Fruit fly (Drosophila melanogaster) whole organism, embryonic: Measurements from ENCODE around the gene CG6738.

Experiments used
- Atf-2 ChIP-seq: fragments of 200-800 bp; sonication (Bioruptor generic); optimal IDR thresholded peaks from 2 replicates; lab custom pipeline; 2016; ENCODE audit warnings: missing biosample characterization, missing genetic modification characterization
- Awh ChIP-seq: fragments of 200-800 bp; sonication (Bioruptor generic); IDR thresholded peaks from 2 replicates; pipeline ENCODE4, ENCODE4 v1.3.6; 2022; ENCODE audit warnings: missing biosample characterization, missing genetic modification characterization
- BtbVII ChIP-seq: fragments of 200-800 bp; sonication (Bioruptor generic); optimal IDR thresholded peaks from 3 replicates; lab custom pipeline; 2017; ENCODE audit warnings: missing biosample characterization, mild to moderate bottlenecking, missing genetic modification characterization
- CG10543 ChIP-seq: fragments of 200-800 bp; sonication (Bioruptor generic); optimal IDR thresholded peaks from 3 replicates; lab custom pipeline; 2017; ENCODE audit warnings: missing biosample characterization, mild to moderate bottlenecking, missing genetic modification characterization, moderate library complexity
- CG11723 ChIP-seq: fragments of 200-800 bp; sonication (Bioruptor generic); optimal IDR thresholded peaks from 2 replicates; lab custom pipeline; 2017; ENCODE audit warnings: missing biosample characterization, mild to moderate bottlenecking, missing genetic modification characterization
- CG12942 ChIP-seq: fragments of 200-800 bp; sonication (Bioruptor generic); optimal IDR thresholded peaks from 3 replicates; lab custom pipeline; 2016; ENCODE audit warnings: missing biosample characterization, missing genetic modification characterization
- CG17802 ChIP-seq: fragments of 200-800 bp; sonication (Bioruptor generic); optimal IDR thresholded peaks from 2 replicates; lab custom pipeline; 2018; ENCODE audit warnings: missing biosample characterization, mild to moderate bottlenecking, missing genetic modification characterization, moderate library complexity
- CG18011 ChIP-seq: fragments of 200-800 bp; sonication (Bioruptor generic); optimal IDR thresholded peaks from 2 replicates; lab custom pipeline; 2017; ENCODE audit warnings: missing biosample characterization, missing genetic modification characterization, mild to moderate bottlenecking, moderate library complexity, missing genotype
- CG18476 ChIP-seq: fragments of 200-800 bp; sonication (Bioruptor generic); optimal IDR thresholded peaks from 2 replicates; lab custom pipeline; 2016; ENCODE audit warnings: missing biosample characterization, mild to moderate bottlenecking, missing genetic modification characterization
- CG2875 ChIP-seq: fragments of 200-800 bp; sonication (Bioruptor generic); optimal IDR thresholded peaks from 2 replicates; lab custom pipeline; 2017; ENCODE audit warnings: missing biosample characterization, mild to moderate bottlenecking, missing genetic modification characterization, missing genetic modification reagents
- CG33213 ChIP-seq: fragments of 200-800 bp; sonication (Bioruptor generic); optimal IDR thresholded peaks from 3 replicates; lab custom pipeline; 2016; ENCODE audit warnings: missing biosample characterization, missing genetic modification characterization
- CG34376 ChIP-seq: fragments of 200-800 bp; sonication (Bioruptor generic); optimal IDR thresholded peaks from 2 replicates; lab custom pipeline; 2018; ENCODE audit warnings: missing biosample characterization, mild to moderate bottlenecking, missing genetic modification characterization
- CG4328 ChIP-seq: fragments of 200-800 bp; sonication (Bioruptor generic); optimal IDR thresholded peaks from 3 replicates; lab custom pipeline; 2017; ENCODE audit warnings: missing biosample characterization, missing genetic modification reagents, missing genetic modification characterization
- CG5953 ChIP-seq: fragments of 200-800 bp; sonication (Bioruptor generic); IDR thresholded peaks from 2 replicates; pipeline ENCODE4 v1.3.6; 2022; ENCODE audit warnings: missing biosample characterization, missing genetic modification characterization
- CG7839 ChIP-seq: fragments of 200-800 bp; sonication (Bioruptor generic); optimal IDR thresholded peaks from 3 replicates; lab custom pipeline; 2018; ENCODE audit warnings: missing biosample characterization, mild to moderate bottlenecking, missing genetic modification characterization, moderate library complexity
- CG8478 ChIP-seq: fragments of >200 bp; optimal IDR thresholded peaks from 2 replicates; lab custom pipeline; 2018
- Dip2 ChIP-seq: fragments of 200-800 bp; sonication (Bioruptor generic); IDR thresholded peaks from 2 replicates; pipeline ENCODE4 v1.3.6; 2022; ENCODE audit warnings: missing biosample characterization, missing genetic modification characterization
- Dp ChIP-seq: fragments of 200-800 bp; sonication (Bioruptor generic); optimal IDR thresholded peaks from 2 replicates; lab custom pipeline; 2018; ENCODE audit warnings: missing biosample characterization, mild to moderate bottlenecking, missing genetic modification characterization, moderate library complexity
- Dref ChIP-seq: fragments of 200-800 bp; sonication (Bioruptor generic); IDR thresholded peaks from 2 replicates; pipeline ENCODE4 v1.3.6; 2022; ENCODE audit warnings: missing biosample characterization, missing genetic modification characterization
- Fer1 ChIP-seq: fragments of 200-800 bp; sonication (Bioruptor generic); optimal IDR thresholded peaks from 2 replicates; lab custom pipeline; 2017; ENCODE audit warnings: missing biosample characterization, mild to moderate bottlenecking, missing genetic modification characterization
- Gsc ChIP-seq: fragments of 200-800 bp; sonication (Bioruptor generic); IDR thresholded peaks from 2 replicates; pipeline ENCODE4 v1.3.6; 2022; ENCODE audit warnings: missing biosample characterization, missing genetic modification characterization
- cg ChIP-seq: fragments of 200-800 bp; sonication (Bioruptor generic); optimal IDR thresholded peaks from 3 replicates; lab custom pipeline; 2019; ENCODE audit warnings: missing biosample characterization, mild to moderate bottlenecking, missing genetic modification characterization, moderate library complexity
- chinmo ChIP-seq: fragments of 200-800 bp; sonication (Bioruptor generic); IDR thresholded peaks from 4 replicates; pipeline ENCODE4 v1.3.6; 2022; ENCODE audit warnings: missing biosample characterization, missing genetic modification characterization; ENCODE audit not compliant: partially characterized antibody
- chm ChIP-seq: fragments of 200-800 bp; sonication (Bioruptor generic); IDR thresholded peaks from 2 replicates; pipeline ENCODE4 v1.3.6; 2022; ENCODE audit warnings: missing biosample characterization, missing genetic modification characterization
- ci ChIP-seq: fragments of 200-800 bp; sonication (Bioruptor generic); IDR thresholded peaks from 3 replicates; pipeline ENCODE4 v1.3.6; 2022; ENCODE audit warnings: missing biosample characterization, missing genetic modification characterization
- dmrt11E ChIP-seq: fragments of 200-800 bp; sonication (Bioruptor generic); optimal IDR thresholded peaks from 3 replicates; lab custom pipeline; 2018; ENCODE audit warnings: missing biosample characterization, mild to moderate bottlenecking, missing genetic modification characterization, moderate library complexity
- gfzf ChIP-seq: fragments of 200-800 bp; sonication (Bioruptor generic); optimal IDR thresholded peaks from 2 replicates; lab custom pipeline; 2016; ENCODE audit warnings: missing biosample characterization, mild to moderate bottlenecking, missing genetic modification characterization, moderate library complexity
- grn ChIP-seq: fragments of 200-800 bp; sonication (Bioruptor generic); optimal IDR thresholded peaks from 3 replicates; lab custom pipeline; 2017; ENCODE audit warnings: missing biosample characterization, missing genetic modification characterization
- her ChIP-seq: fragments of 200-800 bp; sonication (Bioruptor generic); optimal IDR thresholded peaks from 2 replicates; lab custom pipeline; 2016; ENCODE audit warnings: missing biosample characterization, missing genetic modification characterization
- hth ChIP-seq: fragments of >200 bp; optimal IDR thresholded peaks from 2 replicates; lab custom pipeline; 2017; ENCODE audit warnings: inconsistent platforms
- inv ChIP-seq: fragments of 200-800 bp; sonication (Bioruptor generic); IDR thresholded peaks from 2 replicates; pipeline ENCODE4 v1.3.6; 2022; ENCODE audit warnings: missing biosample characterization, missing genetic modification characterization; ENCODE audit not compliant: partially characterized antibody
- nmo ChIP-seq: fragments of 200-800 bp; sonication (Bioruptor generic); optimal IDR thresholded peaks from 2 replicates; lab custom pipeline; 2018; ENCODE audit warnings: missing biosample characterization, mild to moderate bottlenecking, missing genetic modification characterization, moderate library complexity
- nom ChIP-seq: fragments of 200-800 bp; sonication (Bioruptor generic); optimal IDR thresholded peaks from 2 replicates; lab custom pipeline; 2017; ENCODE audit warnings: missing biosample characterization, missing genetic modification characterization, mild to moderate bottlenecking, moderate library complexity, missing genetic modification reagents
- oc ChIP-seq: fragments of 200-800 bp; sonication (Bioruptor generic); optimal IDR thresholded peaks from 2 replicates; lab custom pipeline; 2018; ENCODE audit warnings: missing biosample characterization, mild to moderate bottlenecking, missing genetic modification characterization, moderate library complexity
- otp ChIP-seq: fragments of 200-800 bp; sonication (Bioruptor generic); IDR thresholded peaks from 3 replicates; pipeline ENCODE4, ENCODE4 v1.3.6; 2022; ENCODE audit warnings: missing biosample characterization, missing genetic modification characterization
- pan ChIP-seq, 4 experiments: fragments of >200 bp in 3 of 4; fragments of 200-800 bp in 1 of 4; sonication (Bioruptor generic) in 1 of 4; optimal IDR thresholded peaks in 3 of 4; IDR thresholded peaks in 1 of 4; 2 replicates each; pipeline versions ENCODE4 v1.3.6 to Lab custom; 2017 to 2022; ENCODE audit warnings: missing biosample characterization in 2 of 4, missing genetic modification characterization in 2 of 4, mixed read lengths in 1 of 4
- salm ChIP-seq: fragments of 200-800 bp; sonication (Bioruptor generic); optimal IDR thresholded peaks from 2 replicates; lab custom pipeline; 2018; ENCODE audit warnings: missing biosample characterization, mild to moderate bottlenecking, missing genetic modification characterization
- sens-2 ChIP-seq: fragments of 200-800 bp; sonication (Bioruptor generic); IDR thresholded peaks from 2 replicates; pipeline ENCODE4 v1.3.6; 2022; ENCODE audit warnings: missing biosample characterization, missing genetic modification characterization
- sna ChIP-seq: fragments of 200-800 bp; sonication (Bioruptor generic); IDR thresholded peaks from 2 replicates; pipeline ENCODE4 v1.3.6; 2022; ENCODE audit warnings: missing biosample characterization, missing genetic modification characterization; ENCODE audit not compliant: partially characterized antibody
- so ChIP-seq: fragments of 200-800 bp; sonication (Bioruptor generic); IDR thresholded peaks from 3 replicates; pipeline ENCODE4 v1.3.6; 2022; ENCODE audit warnings: missing biosample characterization, missing genetic modification characterization
- sr ChIP-seq: fragments of 200-800 bp; sonication (Bioruptor generic); IDR thresholded peaks from 3 replicates; pipeline ENCODE4 v1.3.6; 2022; ENCODE audit warnings: missing biosample characterization, missing genetic modification characterization
- tll ChIP-seq, 2 experiments: fragments of 200-800 bp in 1 of 2; fragments of >200 bp in 1 of 2; sonication (Bioruptor generic) in 1 of 2; optimal IDR thresholded peaks; 2 replicates each; lab custom pipeline; 2017 to 2019; ENCODE audit warnings: missing biosample characterization in 2 of 2, missing genetic modification characterization in 2 of 2, mild to moderate bottlenecking in 1 of 2, moderate library complexity in 1 of 2
- unpg ChIP-seq: fragments of 200-800 bp; sonication (Bioruptor generic); optimal IDR thresholded peaks from 3 replicates; lab custom pipeline; 2018; ENCODE audit warnings: missing biosample characterization, mild to moderate bottlenecking, missing genetic modification characterization, moderate library complexity
- vnd ChIP-seq: fragments of 200-800 bp; sonication (Bioruptor generic); IDR thresholded peaks from 3 replicates; pipeline ENCODE4 v1.3.6; 2022; ENCODE audit warnings: missing biosample characterization, missing genetic modification characterization; ENCODE audit not compliant: partially characterized antibody
- zen2 ChIP-seq: fragments of 200-800 bp; sonication (Bioruptor generic); IDR thresholded peaks from 3 replicates; pipeline ENCODE4 v1.3.6; 2022; ENCODE audit warnings: missing biosample characterization, missing genetic modification characterization; ENCODE audit not compliant: partially characterized antibody

CG6738 gene

DNA sequence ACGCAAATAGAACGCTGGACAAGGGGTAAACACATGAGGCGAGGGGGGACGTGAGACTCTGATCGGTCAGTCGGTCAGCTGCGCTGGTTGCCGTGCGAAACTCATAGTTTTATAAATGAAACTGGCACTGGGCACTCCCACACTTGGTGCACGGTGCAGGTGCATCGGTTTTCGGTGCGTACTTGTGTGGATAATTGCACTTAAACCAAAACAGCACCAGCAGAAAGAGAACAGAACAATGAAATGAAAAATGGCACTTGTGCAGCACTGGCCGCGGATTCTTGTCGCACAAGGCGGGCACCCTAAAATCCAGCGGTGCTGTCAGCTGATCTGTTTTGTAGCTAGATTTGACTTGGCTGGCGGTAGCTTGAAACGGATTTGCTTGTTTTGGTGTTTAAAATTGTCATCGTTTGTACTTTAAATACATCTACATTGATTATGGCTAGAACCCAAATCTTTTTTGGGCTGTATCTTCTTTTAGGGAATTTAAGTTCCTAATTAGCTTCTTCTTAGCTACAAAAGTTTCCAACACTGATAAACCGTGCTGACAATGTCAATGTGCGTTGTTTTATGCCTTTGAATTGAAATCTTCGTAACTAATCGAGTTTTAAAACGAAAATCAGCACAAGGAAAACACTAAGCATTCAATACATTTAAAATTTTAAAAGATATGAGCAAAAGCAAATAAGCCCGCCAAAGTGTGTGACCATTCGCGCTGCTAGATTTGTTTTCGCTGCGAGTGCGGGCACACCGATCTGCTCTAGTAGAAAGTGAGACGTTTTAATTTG, 18.5 kb downstream of the CG6738 start, which contains the start of the genes Rassf and CenB1A (continued):
- TF ChIP-seq tll (GFP tag; optimal IDR thresholded peaks at IDR 0.05; lab: Kevin White, UChicago) (peak in 1 of 2 experiments; percentile 84), chinmo (GFP tag; lab: Robert Waterston, UW) (0 out of 4 replicates have a peak, but pooled peaks have one; percentile 49), gfzf (GFP tag; lab: Kevin White, UChicago) (peak; percentile 84), inv (GFP tag; lab: Robert Waterston, UW) (0 out of 2 replicates have a peak, but pooled peaks have one; percentile 17), pan (optimal IDR thresholded peaks at IDR 0.05; lab: Kevin White, UChicago) (no peak), pan (GFP tag; optimal IDR thresholded peaks at IDR 0.05 in 1 of 2, IDR thresholded peaks at IDR 0.05 in 1 of 2) (peak in 1 of 2 experiments; percentile 30), CG7839 (tag; lab: Kevin White, UChicago) (peak; percentile 37), Dp (peak; percentile 82), chm (GFP tag; lab: Robert Waterston, UW) (no peak), CG33213 (peak; percentile 36)

DNA sequence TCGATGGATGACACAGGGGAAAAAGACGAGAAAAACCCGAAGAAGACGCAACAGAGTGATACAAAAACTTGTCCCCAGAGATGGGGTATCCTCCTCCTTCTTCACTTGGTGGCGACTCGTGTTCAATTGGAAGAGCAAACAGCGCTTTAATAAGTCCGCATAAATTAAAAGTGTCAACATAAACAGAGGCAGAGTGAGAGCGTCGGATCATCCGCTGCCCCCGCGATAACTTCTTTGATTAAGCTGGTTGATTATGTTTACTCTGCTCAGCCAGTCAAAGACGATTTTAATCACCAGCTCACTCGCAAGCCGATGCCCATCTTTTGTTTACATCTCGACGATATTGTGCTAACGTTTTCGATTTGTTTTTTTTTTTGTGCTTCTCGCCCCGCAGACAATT, 20.5 kb downstream of the CG6738 start:
- TF ChIP-seq Gsc (GFP tag; lab: Robert Waterston, UW) (no peak), grn (GFP tag; lab: Kevin White, UChicago) (peak; percentile 4), Awh (GFP tag; lab: Robert Waterston, UW) (peak; percentile 78), CG5953 (0 out of 2 replicates have a peak, but pooled peaks have one; percentile 4), CG12942 (GFP tag; lab: Kevin White, UChicago) (no peak), ci (0 out of 3 replicates have a peak, but pooled peaks have one; percentile 24), otp (peak; percentile 35; the same call in 1 of the 3 replicates), nom (GFP tag; lab: Kevin White, UChicago) (peak; percentile 24)

DNA sequence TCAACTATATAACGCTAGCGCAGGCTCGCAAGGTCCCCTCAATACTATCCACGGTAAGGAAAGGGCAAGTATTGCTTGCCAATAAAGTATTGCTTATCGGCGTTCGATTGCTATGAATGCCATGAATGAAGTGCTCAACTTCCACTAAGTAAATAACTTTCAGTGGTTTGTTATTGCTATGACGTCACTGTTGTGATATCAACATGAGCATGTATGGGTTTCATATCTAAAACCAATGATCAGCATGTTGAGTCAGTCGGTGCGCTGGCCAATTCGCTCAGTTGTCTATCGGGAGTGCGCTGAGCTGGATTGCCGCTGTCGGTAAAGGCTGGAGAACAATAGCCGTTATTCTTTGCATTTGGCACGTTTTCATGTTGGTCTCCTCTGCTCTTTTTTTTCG, 21.6 kb downstream of the CG6738 start:
- TF ChIP-seq cg (GFP tag; lab: Kevin White, UChicago) (peak; percentile 20), CG8478 (lab: Kevin White, UChicago) (no peak), sens-2 (GFP tag; lab: Robert Waterston, UW) (no peak), salm (no peak), CG4328 (GFP tag; lab: Kevin White, UChicago) (no peak), tll (GFP tag; optimal IDR thresholded peaks at IDR 0.05; lab: Kevin White, UChicago) (no peak), sr (GFP tag; lab: Robert Waterston, UW) (no peak), so (GFP tag; lab: Robert Waterston, UW) (no peak), CG10543 (GFP tag; lab: Kevin White, UChicago) (peak; percentile 18), CG18011 (GFP tag; lab: Kevin White, UChicago) (no peak), hth (no peak), CG34376 (GFP tag; lab: Kevin White, UChicago) (peak; percentile 76), Fer1 (peak; percentile 1), sna (GFP tag; lab: Robert Waterston, UW) (no peak), Atf-2 (GFP tag; lab: Kevin White, UChicago) (no peak), BtbVII (peak; percentile 95), oc (no peak), nmo (GFP tag; lab: Kevin White, UChicago) (no peak), zen2 (GFP tag; lab: Robert Waterston, UW) (no peak), CG11723 (GFP tag; lab: Kevin White, UChicago) (no peak), Dip2 (GFP tag; lab: Robert Waterston, UW) (no peak), her (GFP tag; lab: Kevin White, UChicago) (no peak), Dref (GFP tag; lab: Robert Waterston, UW) (no peak), dmrt11E (no peak), CG17802 (tag; lab: Kevin White, UChicago) (no peak), vnd (0 out of 3 replicates have a peak, but pooled peaks have one; percentile 10), CG2875 (no peak), CG18476 (GFP tag; lab: Kevin White, UChicago) (no peak), unpg (GFP tag; lab: Kevin White, UChicago) (no peak)
